Worm (Caenorhabditis elegans) whole organism, L1 larva: ENCODE results near the gene odr-3.
A peak's percentile ranks its signal among the peaks of the same experiment; 100 is the strongest.

Experiments used
- F16B12.6 ChIP-seq: fragments of 150-350 bp; optimal IDR thresholded peaks from 2 replicates; lab custom pipeline; 2014; ENCODE audit warnings: missing biosample characterization, missing genetic modification characterization
- Y116A8C.19 ChIP-seq: sonication (generic microtip); optimal IDR thresholded peaks from 2 replicates; lab custom pipeline; 2016; ENCODE audit warnings: missing compliant biosample characterization, missing genetic modification characterization, borderline replicate concordance
- alr-1 ChIP-seq: fragments of 200-800 bp; sonication (Bioruptor generic); optimal IDR thresholded peaks from 2 replicates; lab custom pipeline; 2018; ENCODE audit warnings: borderline replicate concordance, mild to moderate bottlenecking, missing genetic modification characterization, missing compliant biosample characterization
- aly-2 ChIP-seq: fragments of 150-350 bp; optimal IDR thresholded peaks from 2 replicates; lab custom pipeline; 2014; ENCODE audit warnings: missing biosample characterization, missing genetic modification characterization
- dsc-1 ChIP-seq: sonication (generic microtip); optimal IDR thresholded peaks from 2 replicates; lab custom pipeline; 2016; ENCODE audit warnings: mild to moderate bottlenecking, missing genetic modification characterization, missing compliant biosample characterization
- efl-3 ChIP-seq: fragments of 200-800 bp; sonication (Bioruptor generic); optimal IDR thresholded peaks from 2 replicates; lab custom pipeline; 2018; ENCODE audit warnings: mild to moderate bottlenecking, missing genetic modification characterization, missing compliant biosample characterization
- egl-13 ChIP-seq: sonication (generic microtip); optimal IDR thresholded peaks from 2 replicates; lab custom pipeline; 2016; ENCODE audit warnings: missing genotype, missing genetic modification reagents, missing genetic modification characterization, missing compliant biosample characterization
- ets-5 ChIP-seq: fragments of 200-800 bp; sonication (Bioruptor generic); IDR thresholded peaks from 2 replicates; pipeline ENCODE4 v1.3.6; 2022; ENCODE audit warnings: missing genetic modification characterization, missing compliant biosample characterization
- fkh-10 ChIP-seq: sonication (generic microtip); optimal IDR thresholded peaks from 2 replicates; lab custom pipeline; 2017; ENCODE audit warnings: missing biosample characterization, missing genetic modification reagents, missing genetic modification characterization
- fkh-4 ChIP-seq: sonication (generic microtip); optimal IDR thresholded peaks from 2 replicates; lab custom pipeline; 2016; ENCODE audit warnings: missing compliant biosample characterization, missing genetic modification characterization, borderline replicate concordance
- grh-1 ChIP-seq: fragments of 200-800 bp; sonication (Bioruptor generic); IDR thresholded peaks from 2 replicates; pipeline ENCODE4 v1.3.6; 2022; ENCODE audit warnings: missing genetic modification reagents, missing genetic modification characterization, missing compliant biosample characterization
- hlh-17 ChIP-seq: fragments of 200-800 bp; sonication (Bioruptor generic); optimal IDR thresholded peaks from 2 replicates; lab custom pipeline; 2018; ENCODE audit warnings: missing genetic modification characterization, mild to moderate bottlenecking, missing compliant biosample characterization, moderate library complexity, borderline replicate concordance
- hpl-2 ChIP-seq: fragments of 150-350 bp; optimal IDR thresholded peaks from 2 replicates; lab custom pipeline; 2014; ENCODE audit warnings: missing biosample characterization, missing genetic modification reagents, missing genetic modification characterization
- jun-1 ChIP-seq: fragments of 150-350 bp; optimal IDR thresholded peaks from 2 replicates; lab custom pipeline; 2014; ENCODE audit warnings: missing biosample characterization, missing genetic modification reagents, missing genetic modification characterization
- lin-13 ChIP-seq: fragments of 150-350 bp; optimal IDR thresholded peaks from 2 replicates; lab custom pipeline; 2014; ENCODE audit warnings: missing biosample characterization, missing genetic modification reagents, missing genetic modification characterization
- lin-14 ChIP-seq: fragments of 200-800 bp; sonication (Bioruptor generic); optimal IDR thresholded peaks from 2 replicates; lab custom pipeline; 2018; ENCODE audit warnings: mild to moderate bottlenecking, missing genetic modification characterization, moderate library complexity, missing compliant biosample characterization
- lin-15B ChIP-seq: fragments of 150-350 bp; sonication (generic microtip); optimal IDR thresholded peaks from 3 replicates; lab custom pipeline; 2014; ENCODE audit warnings: missing biosample characterization, missing genetic modification characterization
- lin-35 ChIP-seq, 2 experiments: fragments of 150-350 bp; optimal IDR thresholded peaks; 2 replicates each; lab custom pipeline; 2014; ENCODE audit warnings: missing biosample characterization in 2 of 2, missing genetic modification characterization in 2 of 2, missing genetic modification reagents in 2 of 2
- lin-39 ChIP-seq: fragments of 150-350 bp; optimal IDR thresholded peaks from 2 replicates; lab custom pipeline; 2014; ENCODE audit warnings: missing biosample characterization, missing genetic modification reagents, missing genetic modification characterization
- lir-3 ChIP-seq: sonication (generic microtip); optimal IDR thresholded peaks from 2 replicates; lab custom pipeline; 2016; ENCODE audit warnings: mild to moderate bottlenecking, missing genetic modification characterization, moderate library complexity, missing compliant biosample characterization; ENCODE audit not compliant: poor library complexity
- lsy-2 ChIP-seq, 2 experiments: fragments of 150-350 bp; optimal IDR thresholded peaks; 2 replicates each; lab custom pipeline; 2014; ENCODE audit warnings: missing biosample characterization in 2 of 2, missing genetic modification characterization in 2 of 2
- mdl-1 ChIP-seq, 2 experiments: fragments of 150-350 bp; optimal IDR thresholded peaks; 2 replicates each; lab custom pipeline; 2014 to 2017; ENCODE audit warnings: missing biosample characterization in 2 of 2, missing genetic modification characterization in 2 of 2, inconsistent platforms in 1 of 2
- mep-1 ChIP-seq: fragments of 150-350 bp; optimal IDR thresholded peaks from 2 replicates; lab custom pipeline; 2014; ENCODE audit warnings: missing biosample characterization, missing genetic modification characterization
- nhr-19 ChIP-seq: fragments of 200-800 bp; sonication (Bioruptor generic); conservative IDR thresholded peaks from 2 replicates; pipeline ENCODE4 v1.3.6; 2022; ENCODE audit warnings: missing genetic modification characterization, missing compliant biosample characterization
- nhr-237 ChIP-seq: fragments of 150-350 bp; optimal IDR thresholded peaks from 2 replicates; lab custom pipeline; 2014; ENCODE audit warnings: missing biosample characterization, missing genetic modification characterization
- nhr-28 ChIP-seq: fragments of 150-350 bp; optimal IDR thresholded peaks from 2 replicates; lab custom pipeline; 2014; ENCODE audit warnings: missing biosample characterization, missing genetic modification characterization
- nhr-47 ChIP-seq: sonication (generic microtip); optimal IDR thresholded peaks from 2 replicates; lab custom pipeline; 2016; ENCODE audit warnings: mild to moderate bottlenecking, missing genetic modification characterization, moderate library complexity, missing compliant biosample characterization
- nhr-71 ChIP-seq: sonication (generic microtip); optimal IDR thresholded peaks from 2 replicates; lab custom pipeline; 2016; ENCODE audit warnings: mild to moderate bottlenecking, missing genetic modification characterization, moderate library complexity, missing compliant biosample characterization
- nhr-76 ChIP-seq: sonication (generic microtip); optimal IDR thresholded peaks from 2 replicates; lab custom pipeline; 2017; ENCODE audit warnings: missing biosample characterization, missing genetic modification characterization
- nhr-77 ChIP-seq: fragments of 150-350 bp; optimal IDR thresholded peaks from 2 replicates; lab custom pipeline; 2014; ENCODE audit warnings: missing biosample characterization, missing genetic modification characterization
- nhr-84 ChIP-seq: sonication (generic microtip); optimal IDR thresholded peaks from 2 replicates; lab custom pipeline; 2017; ENCODE audit warnings: missing biosample characterization, missing genetic modification characterization
- pag-3 ChIP-seq: sonication (generic microtip); optimal IDR thresholded peaks from 2 replicates; lab custom pipeline; 2017; ENCODE audit warnings: missing genetic modification characterization, mild to moderate bottlenecking, missing compliant biosample characterization, antibody characterized with exemption, borderline replicate concordance; ENCODE audit not compliant: insufficient read depth
- pax-3 ChIP-seq: fragments of 200-800 bp; sonication (Bioruptor generic); optimal IDR thresholded peaks from 2 replicates; lab custom pipeline; 2018; ENCODE audit warnings: mild to moderate bottlenecking, missing genetic modification characterization, moderate library complexity, missing compliant biosample characterization
- rnt-1 ChIP-seq: sonication (generic microtip); optimal IDR thresholded peaks from 2 replicates; lab custom pipeline; 2016; ENCODE audit warnings: mild to moderate bottlenecking, missing genetic modification characterization, moderate library complexity, missing compliant biosample characterization
- skn-1 ChIP-seq: fragments of 150-350 bp; optimal IDR thresholded peaks from 2 replicates; lab custom pipeline; 2014; ENCODE audit warnings: missing biosample characterization, missing genetic modification characterization
- snpc-4 ChIP-seq: fragments of 150-350 bp; optimal IDR thresholded peaks from 2 replicates; lab custom pipeline; 2014; ENCODE audit warnings: missing biosample characterization, missing genetic modification characterization
- sptf-1 ChIP-seq: fragments of 150-350 bp; optimal IDR thresholded peaks from 2 replicates; lab custom pipeline; 2014; ENCODE audit warnings: missing biosample characterization, missing genetic modification characterization
- tbx-2 ChIP-seq: sonication (generic microtip); optimal IDR thresholded peaks from 2 replicates; lab custom pipeline; 2016; ENCODE audit warnings: missing genetic modification characterization, missing compliant biosample characterization
- unc-30 ChIP-seq: sonication (generic microtip); optimal IDR thresholded peaks from 2 replicates; lab custom pipeline; 2017; ENCODE audit warnings: missing biosample characterization, missing genetic modification characterization
- vab-15 ChIP-seq: sonication (generic microtip); optimal IDR thresholded peaks from 2 replicates; lab custom pipeline; 2017; ENCODE audit warnings: missing genotype, mild to moderate bottlenecking, missing genetic modification characterization, missing compliant biosample characterization
- ztf-4 ChIP-seq: fragments of 150-350 bp; optimal IDR thresholded peaks from 2 replicates; lab custom pipeline; 2014; ENCODE audit warnings: missing biosample characterization, missing genetic modification characterization

odr-3 gene

ce11 chrV:13249436-13249835, at the start of gene odr-3:
TSS of gene odr-3 (minus strand) at chrV:13249536.
- TF ChIP-seq dsc-1 (peak; percentile 7), lsy-2 (tag; optimal IDR thresholded peaks at IDR 0.05; lab: Kevin White, UChicago) (no peak)

- TF ChIP-seq lin-14 (GFP tag; lab: Kevin White, UChicago) (peak; percentile 37), nhr-71 (tag; lab: Kevin White, UChicago) (peak; percentile 11), nhr-76 (tag; lab: Kevin White, UChicago) (no peak), rnt-1 (peak; percentile 2)
- TF ChIP-seq, all 84 proteins: peak for 3
Observed at ce11 chrV:13298706-13299105, 49.4 kb upstream of the odr-3 start.

- TF ChIP-seq pax-3 (tag; lab: Kevin White, UChicago) (no peak), nhr-71 (tag; lab: Kevin White, UChicago) (no peak), nhr-84 (tag; lab: Kevin White, UChicago) (no peak), Y116A8C.19 (no peak), efl-3 (no peak), nhr-76 (tag; lab: Kevin White, UChicago) (no peak)
Observed at ce11 chrV:13297220-13297619, 47.9 kb upstream of the odr-3 start, which contains the start of gene C26E1.1. TSS of gene C26E1.1 (plus strand) at chrV:13297520.

ce11 chrV:13295859-13296258, 46.5 kb upstream of the odr-3 start, which contains the start of gene uig-1:
TSS of gene uig-1 (minus strand) at chrV:13295978.
- TF ChIP-seq aly-2 (tag; lab: Kevin White, UChicago) (no peak), lin-14 (GFP tag; lab: Kevin White, UChicago) (peak; percentile 75)

ce11 chrV:13294507-13294906, 45.2 kb upstream of the odr-3 start:
- no peak for TF ChIP-seq egl-13 (tag; lab: Kevin White, UChicago)
- no peak for TF ChIP-seq lin-15B (tag; lab: Kevin White, UChicago)
- TF ChIP-seq mep-1 = no peak
- TF ChIP-seq lir-3 (tag; lab: Kevin White, UChicago) = no peak
- no peak for TF ChIP-seq nhr-237 (tag; lab: Kevin White, UChicago)
- no peak for TF ChIP-seq unc-30
- TF ChIP-seq alr-1 (tag; lab: Kevin White, UChicago) = no peak
- TF ChIP-seq snpc-4 (tag; lab: Kevin White, UChicago) = no peak
- TF ChIP-seq rnt-1 = no peak
- no peak for TF ChIP-seq vab-15 (tag; lab: Kevin White, UChicago)
- no peak for TF ChIP-seq ztf-4 (tag; lab: Kevin White, UChicago)
- no peak for TF ChIP-seq dsc-1
- no peak for TF ChIP-seq lin-35 (GFP tag; optimal IDR thresholded peaks at IDR 0.05; lab: Kevin White, UChicago)
- no peak for TF ChIP-seq jun-1 (tag; lab: Kevin White, UChicago)

ce11 chrV:13288881-13289280, 39.5 kb upstream of the odr-3 start:
- TF ChIP-seq hpl-2 (GFP tag; lab: Kevin White, UChicago) (no peak), fkh-10 (GFP tag; lab: Kevin White, UChicago) (no peak), Y116A8C.19 (no peak), nhr-71 (tag; lab: Kevin White, UChicago) (peak; percentile 53), tbx-2 (tag; lab: Kevin White, UChicago) (no peak), fkh-4 (tag; lab: Kevin White, UChicago) (no peak), nhr-77 (no peak), nhr-19 (GFP tag; lab: Robert Waterston, UW) (0 out of 2 replicates have a peak, but pooled peaks have one; percentile 10), mdl-1 (tag; optimal IDR thresholded peaks at IDR 0.05; lab: Kevin White, UChicago) (no peak), ets-5 (GFP tag; lab: Robert Waterston, UW) (no peak), rnt-1 (peak; percentile 68), sptf-1 (no peak), pag-3 (tag; lab: Kevin White, UChicago) (peak; percentile 58), F16B12.6 (tag; lab: Kevin White, UChicago) (no peak), nhr-28 (tag; lab: Kevin White, UChicago) (no peak), snpc-4 (tag; lab: Kevin White, UChicago) (no peak), skn-1 (tag; lab: Kevin White, UChicago) (no peak), nhr-47 (no peak), lin-39 (tag; lab: Kevin White, UChicago) (no peak), lin-13 (GFP tag; lab: Kevin White, UChicago) (no peak), hlh-17 (GFP tag; lab: Kevin White, UChicago) (no peak), nhr-84 (tag; lab: Kevin White, UChicago) (no peak), lin-15B (tag; lab: Kevin White, UChicago) (no peak), lsy-2 (tag; optimal IDR thresholded peaks at IDR 0.05; lab: Kevin White, UChicago) (peak in 1 of 2 experiments; percentile 7), vab-15 (tag; lab: Kevin White, UChicago) (no peak), grh-1 (GFP tag; lab: Robert Waterston, UW) (no peak), lir-3 (tag; lab: Kevin White, UChicago) (no peak)
